Fruit fly (Drosophila melanogaster) whole organism, embryonic: Measurements from ENCODE around the gene Nulp1.
A peak's percentile ranks its signal among the peaks of the same experiment; 100 is the strongest.

Source experiments
- Ada2b ChIP-seq: fragments of 200-800 bp; sonication (Bioruptor generic); IDR thresholded peaks from 2 replicates; pipeline ENCODE4 v1.3.6; 2022; ENCODE audit warnings: missing biosample characterization, missing genetic modification characterization
- Aef1 ChIP-seq: fragments of 200-800 bp; sonication (Bioruptor generic); IDR thresholded peaks from 3 replicates; pipeline ENCODE4 v1.3.6; 2022; ENCODE audit warnings: missing biosample characterization, missing genetic modification characterization
- Awh ChIP-seq: fragments of 200-800 bp; sonication (Bioruptor generic); IDR thresholded peaks from 2 replicates; pipeline ENCODE4, ENCODE4 v1.3.6; 2022; ENCODE audit warnings: missing biosample characterization, missing genetic modification characterization
- Blimp-1 ChIP-seq: fragments of 200-800 bp; sonication (Bioruptor generic); optimal IDR thresholded peaks from 3 replicates; lab custom pipeline; 2018; ENCODE audit warnings: missing biosample characterization, missing genetic modification characterization, mild to moderate bottlenecking, moderate library complexity, missing genetic modification reagents
- CG10366 ChIP-seq: fragments of 200-800 bp; sonication (Bioruptor generic); IDR thresholded peaks from 2 replicates; pipeline ENCODE4 v1.3.6; 2022; ENCODE audit warnings: missing biosample characterization, missing genetic modification characterization
- CG11085 ChIP-seq: fragments of 200-800 bp; sonication (Bioruptor generic); IDR thresholded peaks from 2 replicates; pipeline ENCODE4 v1.3.6; 2022; ENCODE audit warnings: missing biosample characterization, missing genetic modification characterization
- CG12219 ChIP-seq: fragments of 200-800 bp; sonication (Bioruptor generic); optimal IDR thresholded peaks from 3 replicates; lab custom pipeline; 2018; ENCODE audit warnings: missing biosample characterization, mild to moderate bottlenecking, missing genetic modification characterization
- CG1233 ChIP-seq: fragments of 200-800 bp; sonication (Bioruptor generic); optimal IDR thresholded peaks from 4 replicates; lab custom pipeline; 2018; ENCODE audit warnings: missing biosample characterization, mild to moderate bottlenecking, missing genetic modification characterization
- CG12659 ChIP-seq: fragments of 200-800 bp; sonication (Bioruptor generic); optimal IDR thresholded peaks from 3 replicates; lab custom pipeline; 2017; ENCODE audit warnings: mild to moderate bottlenecking, missing biosample characterization, missing genetic modification reagents, missing genetic modification characterization
- CG13296 ChIP-seq: fragments of 200-800 bp; sonication (Bioruptor generic); optimal IDR thresholded peaks from 3 replicates; lab custom pipeline; 2018; ENCODE audit warnings: missing biosample characterization, mild to moderate bottlenecking, missing genetic modification characterization
- CG14441 ChIP-seq: fragments of 200-800 bp; sonication (Bioruptor generic); IDR thresholded peaks from 2 replicates; pipeline ENCODE4 v1.3.6; 2022; ENCODE audit warnings: missing biosample characterization, missing genetic modification characterization
- CG15011 ChIP-seq: fragments of 200-800 bp; sonication (Bioruptor generic); optimal IDR thresholded peaks from 3 replicates; lab custom pipeline; 2018; ENCODE audit warnings: missing biosample characterization, mild to moderate bottlenecking, missing genetic modification characterization
- CG17912 ChIP-seq: fragments of 200-800 bp; sonication (Bioruptor generic); optimal IDR thresholded peaks from 2 replicates; lab custom pipeline; 2018; ENCODE audit warnings: missing biosample characterization, mild to moderate bottlenecking, missing genetic modification characterization
- CG2120 ChIP-seq: fragments of 200-800 bp; sonication (Bioruptor generic); optimal IDR thresholded peaks from 3 replicates; lab custom pipeline; 2016; ENCODE audit warnings: missing biosample characterization, missing genetic modification characterization
- CG3281 ChIP-seq: fragments of 200-800 bp; sonication (Bioruptor generic); optimal IDR thresholded peaks from 3 replicates; lab custom pipeline; 2017; ENCODE audit warnings: missing biosample characterization, mild to moderate bottlenecking, missing genetic modification characterization
- CG33213 ChIP-seq: fragments of 200-800 bp; sonication (Bioruptor generic); optimal IDR thresholded peaks from 3 replicates; lab custom pipeline; 2016; ENCODE audit warnings: missing biosample characterization, missing genetic modification characterization
- CG34376 ChIP-seq: fragments of 200-800 bp; sonication (Bioruptor generic); optimal IDR thresholded peaks from 2 replicates; lab custom pipeline; 2018; ENCODE audit warnings: missing biosample characterization, mild to moderate bottlenecking, missing genetic modification characterization
- CG4328 ChIP-seq: fragments of 200-800 bp; sonication (Bioruptor generic); optimal IDR thresholded peaks from 3 replicates; lab custom pipeline; 2017; ENCODE audit warnings: missing biosample characterization, missing genetic modification reagents, missing genetic modification characterization
- CG6683 ChIP-seq: fragments of 200-800 bp; sonication (Bioruptor generic); optimal IDR thresholded peaks from 2 replicates; lab custom pipeline; 2017; ENCODE audit warnings: missing biosample characterization, mild to moderate bottlenecking, missing genetic modification characterization, missing genetic modification reagents
- CG7271 ChIP-seq: fragments of 200-800 bp; sonication (Bioruptor generic); optimal IDR thresholded peaks from 2 replicates; lab custom pipeline; 2018; ENCODE audit warnings: missing biosample characterization, mild to moderate bottlenecking, missing genetic modification characterization, moderate library complexity
- Dbx ChIP-seq: fragments of 200-800 bp; sonication (Bioruptor generic); IDR thresholded peaks from 3 replicates; pipeline ENCODE4 v1.3.6; 2022; ENCODE audit warnings: missing biosample characterization, missing genetic modification characterization
- Dip3 ChIP-seq: fragments of 200-800 bp; sonication (Bioruptor generic); optimal IDR thresholded peaks from 3 replicates; lab custom pipeline; 2016; ENCODE audit warnings: missing biosample characterization, missing genetic modification characterization
- E2f1 ChIP-seq: fragments of 200-800 bp; sonication (Bioruptor generic); IDR thresholded peaks from 2 replicates; pipeline ENCODE4 v1.3.6; 2022; ENCODE audit warnings: missing biosample characterization, missing genetic modification characterization
- ERR ChIP-seq: fragments of 200-800 bp; sonication (Bioruptor generic); optimal IDR thresholded peaks from 2 replicates; lab custom pipeline; 2016; ENCODE audit warnings: missing biosample characterization, missing genetic modification characterization
- HHEX ChIP-seq: fragments of 200-800 bp; sonication (Bioruptor generic); optimal IDR thresholded peaks from 3 replicates; lab custom pipeline; 2017; ENCODE audit warnings: missing biosample characterization, mild to moderate bottlenecking, missing genetic modification characterization, missing genetic modification reagents
- Meics ChIP-seq: fragments of 200-800 bp; sonication (Bioruptor generic); optimal IDR thresholded peaks from 2 replicates; lab custom pipeline; 2017; ENCODE audit warnings: missing biosample characterization, mild to moderate bottlenecking, missing genetic modification characterization
- Ravus ChIP-seq: fragments of 200-800 bp; sonication (Bioruptor generic); IDR thresholded peaks from 2 replicates; pipeline ENCODE4 v1.3.6; 2022; ENCODE audit warnings: missing biosample characterization, missing genetic modification characterization
- Six4 ChIP-seq: fragments of 200-800 bp; sonication (Bioruptor generic); optimal IDR thresholded peaks from 2 replicates; lab custom pipeline; 2016; ENCODE audit warnings: missing biosample characterization, missing genetic modification characterization
- Sox100B ChIP-seq: fragments of 200-800 bp; sonication (Bioruptor generic); optimal IDR thresholded peaks from 3 replicates; lab custom pipeline; 2018; ENCODE audit warnings: missing biosample characterization, mild to moderate bottlenecking, missing genetic modification characterization
- abd-A ChIP-seq: fragments of 200-800 bp; sonication (Bioruptor generic); optimal IDR thresholded peaks from 3 replicates; lab custom pipeline; 2019; ENCODE audit warnings: missing biosample characterization, mild to moderate bottlenecking, missing genetic modification characterization, moderate library complexity
- bab2 ChIP-seq: fragments of 200-800 bp; sonication (Bioruptor generic); optimal IDR thresholded peaks from 2 replicates; lab custom pipeline; 2016; ENCODE audit warnings: missing biosample characterization, missing genetic modification characterization
- croc ChIP-seq: fragments of 200-800 bp; sonication (Bioruptor generic); conservative IDR thresholded peaks from 3 replicates; pipeline ENCODE4 v1.3.6; 2022; ENCODE audit warnings: missing biosample characterization, missing genetic modification characterization
- dmrt99B ChIP-seq: fragments of 200-800 bp; sonication (Bioruptor generic); optimal IDR thresholded peaks from 2 replicates; lab custom pipeline; 2018; ENCODE audit warnings: missing biosample characterization, mild to moderate bottlenecking, missing genetic modification characterization, moderate library complexity
- en ChIP-seq: fragments of 200-800 bp; sonication (Bioruptor generic); optimal IDR thresholded peaks from 2 replicates; lab custom pipeline; 2016; ENCODE audit warnings: missing biosample characterization, missing genetic modification characterization
- exex ChIP-seq: fragments of 200-800 bp; sonication (Bioruptor generic); optimal IDR thresholded peaks from 4 replicates; lab custom pipeline; 2018; ENCODE audit warnings: missing biosample characterization, mild to moderate bottlenecking, missing genetic modification characterization, moderate library complexity
- gcm ChIP-seq: fragments of 200-800 bp; sonication (Bioruptor generic); optimal IDR thresholded peaks from 2 replicates; lab custom pipeline; 2019; ENCODE audit warnings: missing biosample characterization, mild to moderate bottlenecking, missing genetic modification characterization, moderate library complexity
- gem ChIP-seq: fragments of 200-800 bp; sonication (Bioruptor generic); optimal IDR thresholded peaks from 2 replicates; lab custom pipeline; 2019; ENCODE audit warnings: missing biosample characterization, mild to moderate bottlenecking, missing genetic modification characterization, moderate library complexity
- gfzf ChIP-seq: fragments of 200-800 bp; sonication (Bioruptor generic); optimal IDR thresholded peaks from 2 replicates; lab custom pipeline; 2016; ENCODE audit warnings: missing biosample characterization, mild to moderate bottlenecking, missing genetic modification characterization, moderate library complexity
- gsb ChIP-seq: fragments of 200-800 bp; sonication (Bioruptor generic); IDR thresholded peaks from 2 replicates; pipeline ENCODE4 v1.3.6; 2022; ENCODE audit warnings: missing biosample characterization, missing genetic modification characterization
- kay ChIP-seq: fragments of 200-800 bp; sonication (Bioruptor generic); optimal IDR thresholded peaks from 2 replicates; lab custom pipeline; 2016; ENCODE audit warnings: missing biosample characterization, missing genetic modification characterization
- kni ChIP-seq: fragments of 200-800 bp; sonication (Bioruptor generic); optimal IDR thresholded peaks from 3 replicates; lab custom pipeline; 2017; ENCODE audit warnings: mild to moderate bottlenecking, missing biosample characterization, missing genetic modification reagents, missing genetic modification characterization
- maf-S ChIP-seq: fragments of 200-800 bp; sonication (Bioruptor generic); optimal IDR thresholded peaks from 2 replicates; lab custom pipeline; 2016; ENCODE audit warnings: missing biosample characterization, missing genetic modification characterization
- nerfin-1 ChIP-seq: fragments of 200-800 bp; sonication (Bioruptor generic); optimal IDR thresholded peaks from 3 replicates; lab custom pipeline; 2019; ENCODE audit warnings: missing biosample characterization, mild to moderate bottlenecking, missing genetic modification characterization, moderate library complexity
- oc ChIP-seq: fragments of 200-800 bp; sonication (Bioruptor generic); optimal IDR thresholded peaks from 2 replicates; lab custom pipeline; 2018; ENCODE audit warnings: missing biosample characterization, mild to moderate bottlenecking, missing genetic modification characterization, moderate library complexity
- phol ChIP-seq: fragments of 200-800 bp; sonication (Bioruptor generic); optimal IDR thresholded peaks from 3 replicates; lab custom pipeline; 2018; ENCODE audit warnings: missing biosample characterization, mild to moderate bottlenecking, missing genetic modification characterization, moderate library complexity
- ranshi ChIP-seq: fragments of 200-800 bp; sonication (Bioruptor generic); IDR thresholded peaks from 2 replicates; pipeline ENCODE4 v1.3.6; 2022; ENCODE audit warnings: missing biosample characterization, missing genetic modification characterization
- trem ChIP-seq: fragments of 200-800 bp; optimal IDR thresholded peaks from 3 replicates; lab custom pipeline; 2019; ENCODE audit warnings: missing biosample characterization, mild to moderate bottlenecking, missing genetic modification characterization, moderate library complexity
- vvl ChIP-seq: fragments of 200-800 bp; sonication (Bioruptor generic); IDR thresholded peaks from 2 replicates; pipeline ENCODE4 v1.3.6; 2022; ENCODE audit warnings: missing biosample characterization, missing genetic modification characterization
- zen ChIP-seq: fragments of 200-800 bp; sonication (Bioruptor generic); optimal IDR thresholded peaks from 3 replicates; lab custom pipeline; 2018; ENCODE audit warnings: missing biosample characterization, mild to moderate bottlenecking, missing genetic modification characterization, moderate library complexity
- zfh1 ChIP-seq: fragments of 200-800 bp; sonication (Bioruptor generic); IDR thresholded peaks from 3 replicates; pipeline ENCODE4 v1.3.6; 2022; ENCODE audit warnings: missing biosample characterization, missing genetic modification characterization

Gene Nulp1

dm6 chr3L:8072720-8073119 lies 37.4 kb upstream of the Nulp1 start (continued):
- TF ChIP-seq gem (tag; lab: Kevin White, UChicago) (peak; percentile 57), CG34376 (peak; percentile 25), Aef1 (GFP tag; lab: Robert Waterston, UW) (peak; percentile 56; the same call in 2 of the 3 replicates), CG10366 (GFP tag; lab: Robert Waterston, UW) (peak; percentile 48; the same call in 1 of the 2 replicates), phol (tag; lab: Kevin White, UChicago) (peak; percentile 78), kay (peak; percentile 65), exex (tag; lab: Kevin White, UChicago) (peak; percentile 14), gcm (GFP tag; lab: Kevin White, UChicago) (peak; percentile 3), trem (peak; percentile 44), CG14441 (GFP tag; lab: Robert Waterston, UW) (peak; percentile 75), CG2120 (GFP tag; lab: Kevin White, UChicago) (peak; percentile 46), HHEX (peak; percentile 77), zfh1 (GFP tag; lab: Robert Waterston, UW) (peak; percentile 64), Blimp-1 (peak; percentile 82), nerfin-1 (tag; lab: Kevin White, UChicago) (peak; percentile 52), gfzf (GFP tag; lab: Kevin White, UChicago) (no peak), maf-S (GFP tag; lab: Kevin White, UChicago) (no peak), abd-A (tag; lab: Kevin White, UChicago) (peak; percentile 7), CG13296 (peak; percentile 73), croc (GFP tag; lab: Robert Waterston, UW) (peak; percentile 44), CG12659 (GFP tag; lab: Kevin White, UChicago) (no peak), CG3281 (GFP tag; lab: Kevin White, UChicago) (peak; percentile 69), Dip3 (GFP tag; lab: Kevin White, UChicago) (peak; percentile 30), ERR (peak; percentile 65), CG12219 (GFP tag; lab: Kevin White, UChicago) (no peak), CG7271 (tag; lab: Kevin White, UChicago) (no peak), CG15011 (GFP tag; lab: Kevin White, UChicago) (peak; percentile 58), Ada2b (GFP tag; lab: Robert Waterston, UW) (peak; percentile 68), dmrt99B (peak; percentile 88), Awh (peak; percentile 64), CG11085 (GFP tag; lab: Robert Waterston, UW) (peak; percentile 47; the same call in 1 of the 2 replicates), E2f1 (GFP tag; lab: Robert Waterston, UW) (peak; percentile 67), bab2 (GFP tag; lab: Kevin White, UChicago) (peak; percentile 74), Ravus (GFP tag; lab: Robert Waterston, UW) (peak; percentile 3; the same call in 1 of the 2 replicates), Six4 (GFP tag; lab: Kevin White, UChicago) (no peak), Dbx (GFP tag; lab: Robert Waterston, UW) (peak; percentile 70; the same call in 2 of the 3 replicates), CG1233 (GFP tag; lab: Kevin White, UChicago) (peak; percentile 54), gsb (GFP tag; lab: Robert Waterston, UW) (peak; percentile 51; the same call in 1 of the 2 replicates), CG4328 (GFP tag; lab: Kevin White, UChicago) (peak; percentile 15), Sox100B (GFP tag; lab: Kevin White, UChicago) (peak; percentile 62), oc (tag; lab: Kevin White, UChicago) (peak; percentile 5), Meics (GFP tag; lab: Kevin White, UChicago) (peak; percentile 63), CG6683 (GFP tag; lab: Kevin White, UChicago) (peak; percentile 47), en (GFP tag; lab: Kevin White, UChicago) (no peak), CG17912 (GFP tag; lab: Kevin White, UChicago) (no peak), CG33213 (GFP tag; lab: Kevin White, UChicago) (peak; percentile 28), kni (peak; percentile 57), vvl (GFP tag; lab: Robert Waterston, UW) (peak; percentile 81), ranshi (peak; percentile 78; the same call in 1 of the 2 replicates), zen (tag; lab: Kevin White, UChicago) (peak; percentile 47)
